Fruit fly (Drosophila melanogaster): ENCODE measurements around the gene Uxt.

Gene Uxt

DNA sequence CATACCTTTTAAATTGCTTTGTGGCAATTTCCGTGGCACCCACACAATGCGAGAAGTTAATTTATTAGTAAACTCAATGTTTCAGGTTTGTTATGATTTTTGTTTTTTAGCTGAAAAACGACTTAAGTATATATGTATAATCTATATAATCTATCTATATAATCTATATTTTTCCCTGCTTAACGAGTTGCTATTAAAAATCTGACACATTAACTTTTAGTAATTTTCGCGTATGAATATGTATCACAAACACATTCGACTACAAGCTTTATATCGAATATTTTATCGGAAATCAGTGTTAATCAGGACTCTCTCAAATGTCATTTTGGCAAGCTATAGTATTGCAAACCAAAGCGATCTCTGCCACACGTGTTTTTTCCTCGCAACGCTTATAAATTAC lies 41.1 kb downstream of the Uxt start, which contains the start of gene CG15262:
Gene CG15262, plus strand, starts transcription at position 301 of the 400 bp plus-strand sequence.
- TF ChIP-seq Abd-B (GFP tag; optimal IDR thresholded peaks at IDR 0.05) (no peak), usp (GFP tag; optimal IDR thresholded peaks at IDR 0.05) (no peak)

DNA sequence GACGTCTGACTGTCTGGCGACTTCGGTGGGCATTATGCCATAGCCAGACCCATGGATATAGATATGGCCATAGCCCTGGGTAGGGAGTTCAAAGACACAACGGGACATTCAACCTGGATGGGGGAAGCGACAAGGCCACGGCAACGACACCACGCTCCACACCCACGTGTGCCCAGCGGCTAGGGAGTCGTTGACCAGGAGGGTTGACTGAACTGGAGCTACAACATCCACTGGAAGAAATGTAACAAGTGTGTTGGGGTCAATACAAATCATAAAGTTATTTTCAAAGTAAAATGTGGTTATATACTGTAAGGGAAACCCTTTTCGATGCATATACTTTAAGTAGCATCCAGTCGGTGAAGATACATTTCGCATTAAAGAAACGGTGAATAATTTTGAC lies 45.5 kb downstream of the Uxt start:
- TF ChIP-seq tai (GFP tag; optimal IDR thresholded peaks at IDR 0.05) (no peak), N (GFP tag; optimal IDR thresholded peaks at IDR 0.05) (no peak), Dif (GFP tag; optimal IDR thresholded peaks at IDR 0.05; ENCODE audit: partially characterized antibody) (no peak)

DNA sequence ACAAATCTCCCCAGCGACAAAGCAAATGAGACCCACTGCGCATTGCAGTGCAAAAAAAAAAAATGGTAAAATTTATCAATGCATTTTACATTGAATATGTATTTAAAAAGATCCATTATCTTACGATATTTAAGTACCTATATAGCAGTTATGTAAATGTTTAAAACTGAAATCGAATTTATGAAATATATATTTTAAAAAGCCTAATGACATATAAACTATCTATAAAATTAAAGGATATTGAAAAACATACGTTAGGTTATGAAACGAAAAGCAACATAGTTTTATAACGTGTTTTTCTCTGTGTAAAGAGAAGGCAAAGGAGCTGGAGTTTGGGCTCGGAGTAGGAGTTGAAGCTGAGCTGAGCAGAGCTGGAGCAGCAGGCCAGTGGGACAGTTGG lies 48.0 kb downstream of the Uxt start:
- peak; percentile 28 for TF ChIP-seq Hnf4 (GFP tag; optimal IDR thresholded peaks at IDR 0.05)
- no peak for TF ChIP-seq brk (GFP tag; optimal IDR thresholded peaks at IDR 0.05)
- peak; percentile 54 for TF ChIP-seq br (GFP tag; optimal IDR thresholded peaks at IDR 0.05)
- no peak for TF ChIP-seq CG32264 (GFP tag; optimal IDR thresholded peaks at IDR 0.05)
- TF ChIP-seq HLH106 (tag; optimal IDR thresholded peaks at IDR 0.05): peak; percentile 63
- TF ChIP-seq dsf (GFP tag; optimal IDR thresholded peaks at IDR 0.05; ENCODE audit: borderline replicate concordance): no peak
- peak; percentile 53 for TF ChIP-seq rgr (GFP tag; optimal IDR thresholded peaks at IDR 0.05)
- TF ChIP-seq Myc (optimal IDR thresholded peaks at IDR 0.05): no peak
- TF ChIP-seq dmrt93B (GFP tag; optimal IDR thresholded peaks at IDR 0.05): peak; percentile 38
- no peak for TF ChIP-seq lola (GFP tag; optimal IDR thresholded peaks at IDR 0.05)
- TF ChIP-seq foxo (GFP tag; optimal IDR thresholded peaks at IDR 0.05): peak in 1 of 2 experiments; percentile 67
- no peak for TF ChIP-seq sage (GFP tag; optimal IDR thresholded peaks at IDR 0.05)
- TF ChIP-seq sv (GFP tag; optimal IDR thresholded peaks at IDR 0.05): no peak
- no peak for TF ChIP-seq GATAd (GFP tag; optimal IDR thresholded peaks at IDR 0.05)
- TF ChIP-seq N (GFP tag; optimal IDR thresholded peaks at IDR 0.05): no peak
- TF ChIP-seq Hr83 (GFP tag; optimal IDR thresholded peaks at IDR 0.05; ENCODE audit: poor library complexity, severe bottlenecking): no peak
- TF ChIP-seq Rel (GFP tag; optimal IDR thresholded peaks at IDR 0.05): no peak
- no peak for TF ChIP-seq Rel (tag; optimal IDR thresholded peaks at IDR 0.05)
- peak; percentile 23 for TF ChIP-seq ey (GFP tag; optimal IDR thresholded peaks at IDR 0.05)
- no peak for TF ChIP-seq Mio (GFP tag; optimal IDR thresholded peaks at IDR 0.05)
- no peak for TF ChIP-seq CrebA (GFP tag; optimal IDR thresholded peaks at IDR 0.05; ENCODE audit: borderline replicate concordance)
- no peak for TF ChIP-seq Abd-B (GFP tag; optimal IDR thresholded peaks at IDR 0.05)
- peak; percentile 69 for TF ChIP-seq OdsH (GFP tag; optimal IDR thresholded peaks at IDR 0.05)
- peak; percentile 68 for TF ChIP-seq psq (GFP tag; optimal IDR thresholded peaks at IDR 0.05)
- no peak for TF ChIP-seq Vsx2 (GFP tag; optimal IDR thresholded peaks at IDR 0.05; ENCODE audit: partially characterized antibody)
- peak; percentile 72 for TF ChIP-seq Sp1 (GFP tag; optimal IDR thresholded peaks at IDR 0.05)
- no peak for TF ChIP-seq usp (GFP tag; optimal IDR thresholded peaks at IDR 0.05)
- TF ChIP-seq Hr78 (GFP tag; optimal IDR thresholded peaks at IDR 0.05): no peak
- no peak for TF ChIP-seq tai (GFP tag; optimal IDR thresholded peaks at IDR 0.05)
- no peak for TF ChIP-seq pan (optimal IDR thresholded peaks at IDR 0.05)
- TF ChIP-seq fru (GFP tag; optimal IDR thresholded peaks at IDR 0.05): peak; percentile 76
- TF ChIP-seq jim (GFP tag; optimal IDR thresholded peaks at IDR 0.05): no peak
- no peak for TF ChIP-seq Dif (GFP tag; optimal IDR thresholded peaks at IDR 0.05; ENCODE audit: partially characterized antibody)
- peak; percentile 33 for TF ChIP-seq Jra (GFP tag; optimal IDR thresholded peaks at IDR 0.05)
- TF ChIP-seq dl (GFP tag; optimal IDR thresholded peaks at IDR 0.05; ENCODE audit: insufficient read depth in 1 of 2, partially characterized antibody in 2 of 2): no peak
- peak; percentile 74 for TF ChIP-seq h (GFP tag; optimal IDR thresholded peaks at IDR 0.05)
- TF ChIP-seq Dfd (GFP tag; optimal IDR thresholded peaks at IDR 0.05): no peak
- TF ChIP-seq CG9705 (GFP tag; optimal IDR thresholded peaks at IDR 0.05): no peak
- peak; percentile 62 for TF ChIP-seq woc (GFP tag; optimal IDR thresholded peaks at IDR 0.05)

All from whole organism, wandering third instar larva.